Fruit fly (Drosophila melanogaster) whole organism, embryonic: ENCODE results near the gene senju.

Source experiments
- CG10209 ChIP-seq: fragments of 200-800 bp; sonication (Bioruptor generic); optimal IDR thresholded peaks from 3 replicates; lab custom pipeline; 2017; ENCODE audit warnings: missing biosample characterization, mild to moderate bottlenecking, missing genetic modification characterization, missing genetic modification reagents
- CG10543 ChIP-seq: fragments of 200-800 bp; sonication (Bioruptor generic); optimal IDR thresholded peaks from 3 replicates; lab custom pipeline; 2017; ENCODE audit warnings: missing biosample characterization, mild to moderate bottlenecking, missing genetic modification characterization, moderate library complexity
- CG11696 ChIP-seq: fragments of 200-800 bp; sonication (Bioruptor generic); IDR thresholded peaks from 2 replicates; pipeline ENCODE4 v1.3.6; 2022; ENCODE audit warnings: missing biosample characterization, missing genetic modification characterization
- CG12769 ChIP-seq: fragments of 200-800 bp; sonication (Bioruptor generic); optimal IDR thresholded peaks from 2 replicates; lab custom pipeline; 2019; ENCODE audit warnings: missing biosample characterization, mild to moderate bottlenecking, missing genetic modification characterization, moderate library complexity
- CG13424 ChIP-seq: fragments of 200-800 bp; sonication (Bioruptor generic); optimal IDR thresholded peaks from 2 replicates; lab custom pipeline; 2019; ENCODE audit warnings: missing biosample characterization, mild to moderate bottlenecking, missing genetic modification characterization, moderate library complexity
- CG14014 ChIP-seq: fragments of 200-800 bp; sonication (Bioruptor generic); IDR thresholded peaks from 2 replicates; pipeline ENCODE4 v1.3.6; 2022; ENCODE audit warnings: missing biosample characterization, missing genetic modification characterization
- CG14050 ChIP-seq: fragments of 200-800 bp; sonication (Bioruptor generic); IDR thresholded peaks from 3 replicates; pipeline ENCODE4 v1.3.6; 2022; ENCODE audit warnings: missing biosample characterization, missing genetic modification characterization
- CG15269 ChIP-seq: fragments of 200-800 bp; sonication (Bioruptor generic); optimal IDR thresholded peaks from 2 replicates; lab custom pipeline; 2018; ENCODE audit warnings: missing biosample characterization, mild to moderate bottlenecking, missing genetic modification characterization, moderate library complexity
- CG1603 ChIP-seq: fragments of 200-800 bp; sonication (Bioruptor generic); optimal IDR thresholded peaks from 2 replicates; lab custom pipeline; 2019; ENCODE audit warnings: missing biosample characterization, mild to moderate bottlenecking, missing genetic modification characterization, moderate library complexity
- CG17612 ChIP-seq: fragments of 200-800 bp; sonication (Bioruptor generic); IDR thresholded peaks from 2 replicates; pipeline ENCODE4 v1.3.6; 2022; ENCODE audit warnings: missing biosample characterization, missing genetic modification characterization
- CG2199 ChIP-seq: fragments of 200-800 bp; sonication (Bioruptor generic); IDR thresholded peaks from 3 replicates; pipeline ENCODE4 v1.3.6; 2022; ENCODE audit warnings: missing biosample characterization, missing genetic modification characterization
- CG2712 ChIP-seq: fragments of 200-800 bp; optimal IDR thresholded peaks from 3 replicates; lab custom pipeline; 2019; ENCODE audit warnings: missing biosample characterization, mild to moderate bottlenecking, missing genetic modification characterization, moderate library complexity
- CG31441 ChIP-seq: fragments of 200-800 bp; sonication (Bioruptor generic); IDR thresholded peaks from 2 replicates; pipeline ENCODE4 v1.3.6; 2022; ENCODE audit warnings: missing biosample characterization, missing genetic modification characterization
- CG32767 ChIP-seq: fragments of 200-800 bp; sonication (Bioruptor generic); IDR thresholded peaks from 2 replicates; pipeline ENCODE4 v1.3.6; 2022; ENCODE audit warnings: missing biosample characterization, missing genetic modification characterization
- CG4282 ChIP-seq: fragments of 200-800 bp; sonication (Bioruptor generic); optimal IDR thresholded peaks from 2 replicates; lab custom pipeline; 2016; ENCODE audit warnings: missing biosample characterization, missing genetic modification characterization
- CG4854 ChIP-seq: fragments of 200-800 bp; sonication (Bioruptor generic); optimal IDR thresholded peaks from 2 replicates; lab custom pipeline; 2016; ENCODE audit warnings: missing biosample characterization, missing genetic modification characterization, inconsistent platforms
- CG8388 ChIP-seq: fragments of 200-800 bp; sonication (Bioruptor generic); optimal IDR thresholded peaks from 2 replicates; lab custom pipeline; 2019; ENCODE audit warnings: missing biosample characterization, mild to moderate bottlenecking, missing genetic modification characterization, moderate library complexity
- CG9609 ChIP-seq: fragments of 200-800 bp; sonication (Bioruptor generic); optimal IDR thresholded peaks from 3 replicates; lab custom pipeline; 2016; ENCODE audit warnings: missing biosample characterization, missing genetic modification characterization
- Drgx ChIP-seq: fragments of 200-800 bp; sonication (Bioruptor generic); IDR thresholded peaks from 2 replicates; pipeline ENCODE4 v1.3.6; 2022; ENCODE audit warnings: missing biosample characterization, missing genetic modification characterization
- Gsc ChIP-seq: fragments of 200-800 bp; sonication (Bioruptor generic); IDR thresholded peaks from 2 replicates; pipeline ENCODE4 v1.3.6; 2022; ENCODE audit warnings: missing biosample characterization, missing genetic modification characterization
- NC2α ChIP-seq: fragments of 200-800 bp; sonication (Bioruptor generic); optimal IDR thresholded peaks from 2 replicates; lab custom pipeline; 2016; ENCODE audit warnings: missing biosample characterization, missing genetic modification characterization
- Nf-YA ChIP-seq: fragments of 200-800 bp; sonication (Bioruptor generic); IDR thresholded peaks from 2 replicates; pipeline ENCODE4 v1.3.6; 2022; ENCODE audit warnings: missing biosample characterization, missing genetic modification characterization
- Nf-YC ChIP-seq: fragments of 200-800 bp; optimal IDR thresholded peaks from 3 replicates; lab custom pipeline; 2019; ENCODE audit warnings: missing biosample characterization, mild to moderate bottlenecking, missing genetic modification characterization, moderate library complexity
- Optix ChIP-seq: fragments of 200-800 bp; sonication (Bioruptor generic); IDR thresholded peaks from 3 replicates; pipeline ENCODE4 v1.3.6; 2022; ENCODE audit warnings: missing biosample characterization, missing genetic modification characterization
- Ptx1 ChIP-seq: fragments of 200-800 bp; sonication (Bioruptor generic); IDR thresholded peaks from 2 replicates; pipeline ENCODE4 v1.3.6; 2022; ENCODE audit warnings: missing biosample characterization, missing genetic modification characterization
- Scr ChIP-seq: fragments of 200-800 bp; sonication (Bioruptor generic); IDR thresholded peaks from 2 replicates; pipeline ENCODE4 v1.3.6; 2022; ENCODE audit warnings: missing biosample characterization, missing genetic modification characterization; ENCODE audit not compliant: partially characterized antibody
- Trl ChIP-seq, 3 experiments: fragments of >200 bp in 2 of 3; fragments of 200-800 bp in 1 of 3; sonication (Bioruptor generic) in 1 of 3; optimal IDR thresholded peaks; 2 replicates in 1 of 3; 3 replicates in 2 of 3; lab custom pipeline; 2016 to 2017; ENCODE audit warnings: missing biosample characterization in 1 of 3, missing genetic modification characterization in 1 of 3
- az2 ChIP-seq: fragments of 200-800 bp; sonication (Bioruptor generic); optimal IDR thresholded peaks from 3 replicates; lab custom pipeline; 2016; ENCODE audit warnings: missing biosample characterization, missing genetic modification characterization
- cg ChIP-seq: fragments of 200-800 bp; sonication (Bioruptor generic); optimal IDR thresholded peaks from 3 replicates; lab custom pipeline; 2019; ENCODE audit warnings: missing biosample characterization, mild to moderate bottlenecking, missing genetic modification characterization, moderate library complexity
- chinmo ChIP-seq: fragments of 200-800 bp; sonication (Bioruptor generic); IDR thresholded peaks from 4 replicates; pipeline ENCODE4 v1.3.6; 2022; ENCODE audit warnings: missing biosample characterization, missing genetic modification characterization; ENCODE audit not compliant: partially characterized antibody
- chm ChIP-seq: fragments of 200-800 bp; sonication (Bioruptor generic); IDR thresholded peaks from 2 replicates; pipeline ENCODE4 v1.3.6; 2022; ENCODE audit warnings: missing biosample characterization, missing genetic modification characterization
- ci ChIP-seq: fragments of 200-800 bp; sonication (Bioruptor generic); IDR thresholded peaks from 3 replicates; pipeline ENCODE4 v1.3.6; 2022; ENCODE audit warnings: missing biosample characterization, missing genetic modification characterization
- corto ChIP-seq: fragments of 200-800 bp; sonication (Bioruptor generic); optimal IDR thresholded peaks from 2 replicates; lab custom pipeline; 2016; ENCODE audit warnings: missing biosample characterization, mild to moderate bottlenecking, missing genetic modification characterization, moderate library complexity
- crp ChIP-seq, 2 experiments: fragments of 200-800 bp; sonication (Bioruptor generic); optimal IDR thresholded peaks; 2 replicates in 1 of 2; 3 replicates in 1 of 2; lab custom pipeline; 2017; ENCODE audit warnings: missing biosample characterization in 2 of 2, missing genetic modification characterization in 2 of 2, mild to moderate bottlenecking in 1 of 2, moderate library complexity in 1 of 2
- da ChIP-seq: fragments of 200-800 bp; sonication (Bioruptor generic); optimal IDR thresholded peaks from 2 replicates; lab custom pipeline; 2016; ENCODE audit warnings: missing biosample characterization, missing genetic modification characterization
- exex ChIP-seq: fragments of 200-800 bp; sonication (Bioruptor generic); optimal IDR thresholded peaks from 4 replicates; lab custom pipeline; 2018; ENCODE audit warnings: missing biosample characterization, mild to moderate bottlenecking, missing genetic modification characterization, moderate library complexity
- eyg ChIP-seq: fragments of 200-800 bp; sonication (Bioruptor generic); optimal IDR thresholded peaks from 3 replicates; lab custom pipeline; 2016; ENCODE audit warnings: missing biosample characterization, missing genetic modification characterization
- gce ChIP-seq: fragments of 200-800 bp; sonication (Bioruptor generic); IDR thresholded peaks from 3 replicates; pipeline ENCODE4 v1.3.6; 2022; ENCODE audit warnings: missing biosample characterization, missing genetic modification characterization
- lab ChIP-seq: fragments of 200-800 bp; sonication (Bioruptor generic); optimal IDR thresholded peaks from 3 replicates; lab custom pipeline; 2017; ENCODE audit warnings: missing biosample characterization, missing genetic modification characterization, mild to moderate bottlenecking, moderate library complexity, missing genetic modification reagents
- lov ChIP-seq, 2 experiments: fragments of 200-800 bp in 1 of 2; fragments of >200 bp in 1 of 2; sonication (Bioruptor generic) in 1 of 2; IDR thresholded peaks in 1 of 2; optimal IDR thresholded peaks in 1 of 2; 2 replicates in 1 of 2; 3 replicates in 1 of 2; pipeline versions ENCODE4 v1.3.6 to Lab custom; 2017 to 2022; ENCODE audit warnings: missing biosample characterization in 1 of 2, missing genetic modification characterization in 1 of 2
- nerfin-1 ChIP-seq: fragments of 200-800 bp; sonication (Bioruptor generic); optimal IDR thresholded peaks from 3 replicates; lab custom pipeline; 2019; ENCODE audit warnings: missing biosample characterization, mild to moderate bottlenecking, missing genetic modification characterization, moderate library complexity
- oc ChIP-seq: fragments of 200-800 bp; sonication (Bioruptor generic); optimal IDR thresholded peaks from 2 replicates; lab custom pipeline; 2018; ENCODE audit warnings: missing biosample characterization, mild to moderate bottlenecking, missing genetic modification characterization, moderate library complexity
- pb ChIP-seq: fragments of 200-800 bp; sonication (Bioruptor generic); optimal IDR thresholded peaks from 3 replicates; lab custom pipeline; 2016; ENCODE audit warnings: missing biosample characterization, missing genetic modification characterization
- sd ChIP-seq: fragments of 200-800 bp; sonication (Bioruptor generic); optimal IDR thresholded peaks from 3 replicates; lab custom pipeline; 2018; ENCODE audit warnings: missing biosample characterization, mild to moderate bottlenecking, missing genetic modification characterization, moderate library complexity
- sens ChIP-seq: fragments of 200-800 bp; sonication (Bioruptor generic); peaks from one replicate; lab custom pipeline; 2016; ENCODE audit warnings: missing biosample characterization, missing genetic modification characterization
- tgo ChIP-seq: fragments of 200-800 bp; sonication (Bioruptor generic); IDR thresholded peaks from 3 replicates; pipeline ENCODE4 v1.3.6; 2022; ENCODE audit warnings: missing biosample characterization, missing genetic modification characterization
- tio ChIP-seq: fragments of 200-800 bp; sonication (Bioruptor generic); optimal IDR thresholded peaks from 2 replicates; lab custom pipeline; 2017; ENCODE audit warnings: missing biosample characterization, missing genetic modification characterization, inconsistent platforms
- wor ChIP-seq: fragments of 200-800 bp; sonication (Bioruptor generic); IDR thresholded peaks from 2 replicates; pipeline ENCODE4 v1.3.6; 2022; ENCODE audit warnings: missing biosample characterization, missing genetic modification characterization

The senju gene

dm6 chr2L:5043495-5044146 lies 9.0 kb upstream of the senju start (continued):
- peak; percentile 44; the same call in 1 of the 3 replicates for TF ChIP-seq Optix (GFP tag; lab: Robert Waterston, UW)
- peak; percentile 14 for TF ChIP-seq Nf-YC
- TF ChIP-seq tio (GFP tag; lab: Kevin White, UChicago) = no peak
- TF ChIP-seq az2 (GFP tag; lab: Kevin White, UChicago) = peak; percentile 53
- 0 out of 2 replicates have a peak, but pooled peaks have one; percentile 31 for TF ChIP-seq CG32767 (GFP tag; lab: Robert Waterston, UW)
- TF ChIP-seq CG8388 (GFP tag; lab: Kevin White, UChicago) = peak; percentile 27
- TF ChIP-seq corto = peak; percentile 25
- no peak for TF ChIP-seq lov (optimal IDR thresholded peaks at IDR 0.05; lab: Kevin White, UChicago)
- no peak for TF ChIP-seq lov (GFP tag; IDR thresholded peaks at IDR 0.05; lab: Robert Waterston, UW)
- no peak for TF ChIP-seq gce (GFP tag; lab: Robert Waterston, UW)
- TF ChIP-seq Scr (GFP tag; lab: Robert Waterston, UW) = no peak
- TF ChIP-seq CG1603 (tag; lab: Kevin White, UChicago) = peak; percentile 25
- no peak for TF ChIP-seq wor
- TF ChIP-seq eyg = no peak
- TF ChIP-seq CG11696 (GFP tag; lab: Robert Waterston, UW) = no peak
- no peak for TF ChIP-seq CG4854 (GFP tag; lab: Kevin White, UChicago)
- TF ChIP-seq CG15269 (tag; lab: Kevin White, UChicago) = peak; percentile 56
- no peak for TF ChIP-seq CG14014
- peak; percentile 67 for TF ChIP-seq nerfin-1
- peak; percentile 51 for TF ChIP-seq CG13424
- 0 out of 2 replicates have a peak, but pooled peaks have one; percentile 41 for TF ChIP-seq CG17612 (GFP tag; lab: Robert Waterston, UW)
- TF ChIP-seq Gsc (GFP tag; lab: Robert Waterston, UW) = no peak
- peak; percentile 53 for TF ChIP-seq CG10209 (GFP tag; lab: Kevin White, UChicago)
- TF ChIP-seq CG9609 = no peak
- TF ChIP-seq, all 482 proteins: peak for 168

- TF ChIP-seq crp (GFP tag; optimal IDR thresholded peaks at IDR 0.05; lab: Kevin White, UChicago) (no peak), Nf-YA (GFP tag; lab: Robert Waterston, UW) (no peak), Drgx (GFP tag; lab: Robert Waterston, UW) (peak; percentile 17; the same call in 1 of the 2 replicates), CG2712 (no peak), cg (GFP tag; lab: Kevin White, UChicago) (peak; percentile 35), CG31441 (GFP tag; lab: Robert Waterston, UW) (no peak), CG14050 (GFP tag; lab: Robert Waterston, UW) (no peak), sens (GFP tag; lab: Kevin White, UChicago) (peak; percentile 17), CG4282 (GFP tag; lab: Kevin White, UChicago) (peak; percentile 14), CG12769 (tag; lab: Kevin White, UChicago) (peak; percentile 24), Trl (optimal IDR thresholded peaks at IDR 0.05; lab: Kevin White, UChicago) (no peak), Trl (GFP tag; optimal IDR thresholded peaks at IDR 0.05; lab: Kevin White, UChicago) (no peak), oc (tag; lab: Kevin White, UChicago) (peak; percentile 29), chm (GFP tag; lab: Robert Waterston, UW) (peak; percentile 53), tgo (no peak; the same call in 2 of the 3 replicates), CG2199 (peak; percentile 21; the same call in 1 of the 3 replicates), CG11696 (GFP tag; lab: Robert Waterston, UW) (0 out of 2 replicates have a peak, but pooled peaks have one; percentile 25), lab (GFP tag; lab: Kevin White, UChicago) (peak; percentile 16), NC2α (GFP tag; lab: Kevin White, UChicago) (no peak), ci (GFP tag; lab: Robert Waterston, UW) (peak; percentile 7; the same call in 2 of the 3 replicates), sd (tag; lab: Kevin White, UChicago) (peak; percentile 30), Ptx1 (GFP tag; lab: Robert Waterston, UW) (0 out of 2 replicates have a peak, but pooled peaks have one; percentile 7), pb (GFP tag; lab: Kevin White, UChicago) (peak; percentile 36), exex (tag; lab: Kevin White, UChicago) (peak; percentile 49), CG10543 (GFP tag; lab: Kevin White, UChicago) (peak; percentile 43), chinmo (GFP tag; lab: Robert Waterston, UW) (peak; percentile 76; the same call in 1 of the 4 replicates), da (no peak)
Measured at dm6 chr2L:5044361-5044891, 8.2 kb upstream of the senju start, which contains the start of gene CG31650. TSS of gene CG31650 (minus strand) at chr2L:5044712.
